Fruit fly (Drosophila melanogaster): Measurements from ENCODE around the gene CG43391.

CG43391 gene

DNA sequence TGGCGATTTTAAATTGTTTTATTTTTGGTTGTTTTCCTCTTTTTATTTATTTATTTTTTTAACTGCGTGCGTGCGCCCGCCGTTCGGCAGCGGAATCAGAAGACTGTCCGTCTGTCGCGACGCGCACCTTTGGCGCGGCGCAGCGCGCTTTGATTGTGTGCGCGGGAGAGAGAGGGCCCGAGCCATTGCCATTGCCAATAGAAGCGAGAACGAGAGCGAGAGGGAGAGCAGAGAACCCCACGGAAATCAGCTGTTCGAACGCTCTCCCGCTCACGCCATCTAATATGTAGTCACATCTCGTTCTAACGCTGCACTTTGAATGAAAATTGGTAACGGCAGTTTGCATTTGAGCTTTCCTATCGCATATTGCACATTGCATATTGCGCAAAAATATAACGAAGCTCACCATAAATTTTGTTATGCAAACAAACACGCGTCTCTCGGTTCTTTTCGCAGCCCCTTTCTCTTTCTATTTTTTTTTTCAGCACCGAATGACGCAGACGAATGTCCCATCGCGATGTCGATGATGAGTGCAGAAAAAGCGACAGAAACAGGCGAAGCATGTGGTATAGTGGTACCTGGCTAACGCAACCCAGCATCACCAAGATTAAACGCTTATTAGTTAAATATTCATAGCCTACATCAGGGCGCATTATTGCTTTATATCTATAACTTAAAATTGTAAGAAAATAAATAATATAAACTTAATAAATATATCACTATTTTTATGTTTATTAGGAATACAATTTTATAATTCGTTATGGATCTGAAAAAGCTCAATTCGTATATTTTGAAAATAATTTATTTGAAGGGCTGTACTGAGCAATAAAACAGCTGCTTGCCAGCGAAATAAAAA lies 46.2 kb downstream of the CG43391 start (continued):
- TF ChIP-seq CG18476 (GFP tag; optimal IDR thresholded peaks at IDR 0.05) (no peak), CG12155 (GFP tag; optimal IDR thresholded peaks at IDR 0.05) (no peak), toy (GFP tag; IDR thresholded peaks at IDR 0.05) (no peak), Ada2b (GFP tag; IDR thresholded peaks at IDR 0.05) (no peak), Hand (GFP tag; optimal IDR thresholded peaks at IDR 0.05) (no peak), gsb-n (tag; optimal IDR thresholded peaks at IDR 0.05) (no peak), Scr (GFP tag; IDR thresholded peaks at IDR 0.05; ENCODE audit: partially characterized antibody) (no peak), pan (optimal IDR thresholded peaks at IDR 0.05) (no peak), pan (GFP tag; optimal IDR thresholded peaks at IDR 0.05 in 1 of 2, IDR thresholded peaks at IDR 0.05 in 1 of 2) (peak in 1 of 2 experiments; percentile 33), CG30403 (GFP tag; optimal IDR thresholded peaks at IDR 0.05) (peak; percentile 9), CG4282 (GFP tag; optimal IDR thresholded peaks at IDR 0.05) (no peak), row (GFP tag; IDR thresholded peaks at IDR 0.05) (peak; percentile 51; the same call in 2 of the 3 replicates), Aef1 (GFP tag; IDR thresholded peaks at IDR 0.05) (no peak), HHEX (GFP tag; optimal IDR thresholded peaks at IDR 0.05) (no peak), ac (GFP tag; optimal IDR thresholded peaks at IDR 0.05) (no peak), bigmax (GFP tag; optimal IDR thresholded peaks at IDR 0.05) (no peak), CG2116 (GFP tag; optimal IDR thresholded peaks at IDR 0.05) (no peak), pho (GFP tag; optimal IDR thresholded peaks at IDR 0.05) (no peak), pzg (GFP tag; optimal IDR thresholded peaks at IDR 0.05) (no peak), btn (GFP tag; optimal IDR thresholded peaks at IDR 0.05) (no peak), CG11504 (tag; optimal IDR thresholded peaks at IDR 0.05) (peak; percentile 17), Camta (GFP tag; optimal IDR thresholded peaks at IDR 0.05) (no peak), TFAM (GFP tag; optimal IDR thresholded peaks at IDR 0.05) (no peak), Xbp1 (GFP tag; optimal IDR thresholded peaks at IDR 0.05) (no peak), CG6254 (GFP tag; optimal IDR thresholded peaks at IDR 0.05) (no peak), dati (GFP tag; IDR thresholded peaks at IDR 0.05) (no peak), trem (tag; optimal IDR thresholded peaks at IDR 0.05) (no peak), Drgx (GFP tag; IDR thresholded peaks at IDR 0.05) (peak; percentile 7; the same call in 1 of the 2 replicates), dmrt99B (tag; optimal IDR thresholded peaks at IDR 0.05) (peak; percentile 28), CG8765 (GFP tag; IDR thresholded peaks at IDR 0.05) (no peak), bab2 (GFP tag; optimal IDR thresholded peaks at IDR 0.05) (no peak), sr (GFP tag; IDR thresholded peaks at IDR 0.05) (peak; percentile 38; the same call in 1 of the 3 replicates), CG2875 (GFP tag; optimal IDR thresholded peaks at IDR 0.05) (no peak), Dip2 (GFP tag; IDR thresholded peaks at IDR 0.05) (no peak), CG9876 (GFP tag; optimal IDR thresholded peaks at IDR 0.05) (no peak), NC2β (GFP tag; optimal IDR thresholded peaks at IDR 0.05) (no peak), zfh2 (GFP tag; optimal IDR thresholded peaks at IDR 0.05) (no peak), CG31365 (tag; optimal IDR thresholded peaks at IDR 0.05) (no peak), CG31388 (GFP tag; optimal IDR thresholded peaks at IDR 0.05) (no peak), nerfin-1 (tag; optimal IDR thresholded peaks at IDR 0.05) (no peak), CG2889 (GFP tag; IDR thresholded peaks at IDR 0.05) (no peak), Poxn (GFP tag; IDR thresholded peaks at IDR 0.05) (no peak), CG9437 (GFP tag; optimal IDR thresholded peaks at IDR 0.05) (peak; percentile 1), psq (GFP tag; optimal IDR thresholded peaks at IDR 0.05) (no peak), CG17568 (GFP tag; optimal IDR thresholded peaks at IDR 0.05) (no peak), CG9727 (GFP tag; optimal IDR thresholded peaks at IDR 0.05) (no peak), MTF-1 (GFP tag; optimal IDR thresholded peaks at IDR 0.05; ENCODE audit: borderline replicate concordance) (peak; percentile 40), Hr3 (GFP tag; optimal IDR thresholded peaks at IDR 0.05) (no peak), sc (optimal IDR thresholded peaks at IDR 0.05) (no peak), sc (GFP tag; optimal IDR thresholded peaks at IDR 0.05) (no peak)
